Fruit fly (Drosophila melanogaster) whole organism, embryonic: Measurements from ENCODE around the gene CG14014.

Experiments used
- CG10147 ChIP-seq: fragments of 200-800 bp; sonication (Bioruptor generic); optimal IDR thresholded peaks from 2 replicates; lab custom pipeline; 2019; ENCODE audit warnings: missing biosample characterization, mild to moderate bottlenecking, missing genetic modification characterization, moderate library complexity
- CG10366 ChIP-seq: fragments of 200-800 bp; sonication (Bioruptor generic); IDR thresholded peaks from 2 replicates; pipeline ENCODE4 v1.3.6; 2022; ENCODE audit warnings: missing biosample characterization, missing genetic modification characterization
- CG11093 ChIP-seq: fragments of 200-800 bp; sonication (Bioruptor generic); IDR thresholded peaks from 3 replicates; pipeline ENCODE4 v1.3.6; 2022; ENCODE audit warnings: missing biosample characterization, missing genetic modification characterization
- CG11247 ChIP-seq: fragments of 200-800 bp; sonication (Bioruptor generic); IDR thresholded peaks from 2 replicates; pipeline ENCODE4 v1.3.6; 2022; ENCODE audit warnings: missing biosample characterization, missing genetic modification characterization
- CG12769 ChIP-seq: fragments of 200-800 bp; sonication (Bioruptor generic); optimal IDR thresholded peaks from 2 replicates; lab custom pipeline; 2019; ENCODE audit warnings: missing biosample characterization, mild to moderate bottlenecking, missing genetic modification characterization, moderate library complexity
- CG15696 ChIP-seq: fragments of 200-800 bp; sonication (Bioruptor generic); optimal IDR thresholded peaks from 2 replicates; lab custom pipeline; 2019; ENCODE audit warnings: missing biosample characterization, mild to moderate bottlenecking, missing genetic modification characterization, moderate library complexity
- CG17612 ChIP-seq: fragments of 200-800 bp; sonication (Bioruptor generic); IDR thresholded peaks from 2 replicates; pipeline ENCODE4 v1.3.6; 2022; ENCODE audit warnings: missing biosample characterization, missing genetic modification characterization
- CG17802 ChIP-seq: fragments of 200-800 bp; sonication (Bioruptor generic); optimal IDR thresholded peaks from 2 replicates; lab custom pipeline; 2018; ENCODE audit warnings: missing biosample characterization, mild to moderate bottlenecking, missing genetic modification characterization, moderate library complexity
- CG2678 ChIP-seq: fragments of 200-800 bp; sonication (Bioruptor generic); optimal IDR thresholded peaks from 3 replicates; lab custom pipeline; 2019; ENCODE audit warnings: missing biosample characterization, mild to moderate bottlenecking, missing genetic modification characterization, moderate library complexity
- CG30431 ChIP-seq: fragments of 200-800 bp; sonication (Bioruptor generic); optimal IDR thresholded peaks from 2 replicates; lab custom pipeline; 2017; ENCODE audit warnings: missing biosample characterization, missing genetic modification characterization
- CG31441 ChIP-seq: fragments of 200-800 bp; sonication (Bioruptor generic); IDR thresholded peaks from 2 replicates; pipeline ENCODE4 v1.3.6; 2022; ENCODE audit warnings: missing biosample characterization, missing genetic modification characterization
- CG43689 ChIP-seq: fragments of 200-800 bp; sonication (Bioruptor generic); IDR thresholded peaks from 2 replicates; pipeline ENCODE4 v1.3.6; 2022; ENCODE audit warnings: missing biosample characterization, missing genetic modification characterization
- CG4854 ChIP-seq: fragments of 200-800 bp; sonication (Bioruptor generic); optimal IDR thresholded peaks from 2 replicates; lab custom pipeline; 2016; ENCODE audit warnings: missing biosample characterization, missing genetic modification characterization, inconsistent platforms
- CG6813 ChIP-seq: fragments of 200-800 bp; sonication (Bioruptor generic); optimal IDR thresholded peaks from 2 replicates; lab custom pipeline; 2017; ENCODE audit warnings: missing biosample characterization, missing genetic modification characterization, mild to moderate bottlenecking, moderate library complexity, missing genetic modification reagents
- CG6854 ChIP-seq: fragments of 200-800 bp; sonication (Bioruptor generic); optimal IDR thresholded peaks from 3 replicates; lab custom pipeline; 2017; ENCODE audit warnings: missing biosample characterization, mild to moderate bottlenecking, missing genetic modification characterization
- CG8290 ChIP-seq, 3 experiments: fragments of 200-800 bp; sonication (Bioruptor generic); optimal IDR thresholded peaks; 2 replicates each; lab custom pipeline; 2016 to 2019; ENCODE audit warnings: missing biosample characterization in 3 of 3, missing genetic modification characterization in 3 of 3, mild to moderate bottlenecking in 2 of 3, moderate library complexity in 1 of 3
- CkIIα-i1 ChIP-seq: fragments of 200-800 bp; sonication (Bioruptor generic); IDR thresholded peaks from 2 replicates; pipeline ENCODE4 v1.3.6; 2022; ENCODE audit warnings: missing biosample characterization, missing genetic modification characterization
- Dad ChIP-seq: fragments of 200-800 bp; sonication (Bioruptor generic); optimal IDR thresholded peaks from 3 replicates; lab custom pipeline; 2016; ENCODE audit warnings: missing biosample characterization, missing genetic modification characterization
- Deaf1 ChIP-seq: fragments of 200-800 bp; optimal IDR thresholded peaks from 3 replicates; lab custom pipeline; 2019; ENCODE audit warnings: missing biosample characterization, mild to moderate bottlenecking, missing genetic modification characterization, moderate library complexity
- Dfd ChIP-seq, 2 experiments: fragments of >200 bp; optimal IDR thresholded peaks; 2 replicates each; lab custom pipeline; 2017; ENCODE audit warnings: missing biosample characterization in 2 of 2, missing genetic modification characterization in 2 of 2
- Dp ChIP-seq: fragments of 200-800 bp; sonication (Bioruptor generic); optimal IDR thresholded peaks from 2 replicates; lab custom pipeline; 2018; ENCODE audit warnings: missing biosample characterization, mild to moderate bottlenecking, missing genetic modification characterization, moderate library complexity
- Fer2 ChIP-seq: fragments of 200-800 bp; sonication (Bioruptor generic); optimal IDR thresholded peaks from 2 replicates; lab custom pipeline; 2018; ENCODE audit warnings: missing biosample characterization, mild to moderate bottlenecking, missing genetic modification characterization, moderate library complexity
- H15 ChIP-seq: fragments of 200-800 bp; sonication (Bioruptor generic); IDR thresholded peaks from 3 replicates; pipeline ENCODE4 v1.3.6; 2022; ENCODE audit warnings: missing biosample characterization, missing genetic modification characterization
- Hmx ChIP-seq: fragments of 200-800 bp; sonication (Bioruptor generic); optimal IDR thresholded peaks from 2 replicates; lab custom pipeline; 2016; ENCODE audit warnings: missing biosample characterization, missing genetic modification characterization
- MTF-1 ChIP-seq: fragments of 200-800 bp; sonication (Bioruptor generic); optimal IDR thresholded peaks from 2 replicates; lab custom pipeline; 2018; ENCODE audit warnings: missing biosample characterization, mild to moderate bottlenecking, missing genetic modification characterization, borderline replicate concordance
- Mad ChIP-seq: fragments of 200-800 bp; sonication (Bioruptor generic); optimal IDR thresholded peaks from 2 replicates; lab custom pipeline; 2016; ENCODE audit warnings: missing biosample characterization, missing genetic modification characterization
- NC2α ChIP-seq: fragments of 200-800 bp; sonication (Bioruptor generic); optimal IDR thresholded peaks from 2 replicates; lab custom pipeline; 2016; ENCODE audit warnings: missing biosample characterization, missing genetic modification characterization
- NC2β ChIP-seq: fragments of 200-800 bp; sonication (Bioruptor generic); optimal IDR thresholded peaks from 2 replicates; lab custom pipeline; 2016; ENCODE audit warnings: missing biosample characterization, missing genetic modification characterization
- Oaz ChIP-seq: fragments of 200-800 bp; sonication (Bioruptor generic); IDR thresholded peaks from 2 replicates; pipeline ENCODE4 v1.3.6; 2022; ENCODE audit warnings: missing biosample characterization, missing genetic modification characterization
- Xbp1 ChIP-seq: fragments of 200-800 bp; sonication (Bioruptor generic); optimal IDR thresholded peaks from 3 replicates; lab custom pipeline; 2016; ENCODE audit warnings: missing biosample characterization, mild to moderate bottlenecking, missing genetic modification characterization
- ara ChIP-seq: fragments of 200-800 bp; sonication (Bioruptor generic); IDR thresholded peaks from 2 replicates; pipeline ENCODE4 v1.3.6; 2022; ENCODE audit warnings: missing biosample characterization, missing genetic modification characterization
- bowl ChIP-seq: fragments of 200-800 bp; sonication (Bioruptor generic); IDR thresholded peaks from 2 replicates; pipeline ENCODE4 v1.3.6; 2022; ENCODE audit warnings: missing biosample characterization, missing genetic modification characterization
- br ChIP-seq: fragments of >200 bp; optimal IDR thresholded peaks from 2 replicates; lab custom pipeline; 2017
- danr ChIP-seq: fragments of 200-800 bp; sonication (Bioruptor generic); IDR thresholded peaks from 2 replicates; pipeline ENCODE4 v1.3.6; 2022; ENCODE audit warnings: missing biosample characterization, missing genetic modification characterization
- dimm ChIP-seq: fragments of 200-800 bp; sonication (Bioruptor generic); IDR thresholded peaks from 2 replicates; pipeline ENCODE4 v1.3.6; 2022; ENCODE audit warnings: missing biosample characterization, missing genetic modification characterization
- ems ChIP-seq: fragments of 200-800 bp; sonication (Bioruptor generic); optimal IDR thresholded peaks from 3 replicates; lab custom pipeline; 2016; ENCODE audit warnings: missing biosample characterization, missing genetic modification characterization
- fd3F ChIP-seq: fragments of 200-800 bp; sonication (Bioruptor generic); optimal IDR thresholded peaks from 2 replicates; lab custom pipeline; 2018; ENCODE audit warnings: missing biosample characterization, mild to moderate bottlenecking, missing genetic modification characterization, moderate library complexity
- gcm2 ChIP-seq: fragments of 200-800 bp; sonication (Bioruptor generic); optimal IDR thresholded peaks from 2 replicates; lab custom pipeline; 2016; ENCODE audit warnings: missing biosample characterization, missing genetic modification characterization
- gfzf ChIP-seq: fragments of 200-800 bp; sonication (Bioruptor generic); optimal IDR thresholded peaks from 2 replicates; lab custom pipeline; 2016; ENCODE audit warnings: missing biosample characterization, mild to moderate bottlenecking, missing genetic modification characterization, moderate library complexity
- h ChIP-seq: fragments of >200 bp; optimal IDR thresholded peaks from 2 replicates; lab custom pipeline; 2017
- inv ChIP-seq: fragments of 200-800 bp; sonication (Bioruptor generic); IDR thresholded peaks from 2 replicates; pipeline ENCODE4 v1.3.6; 2022; ENCODE audit warnings: missing biosample characterization, missing genetic modification characterization; ENCODE audit not compliant: partially characterized antibody
- nom ChIP-seq: fragments of 200-800 bp; sonication (Bioruptor generic); optimal IDR thresholded peaks from 2 replicates; lab custom pipeline; 2017; ENCODE audit warnings: missing biosample characterization, missing genetic modification characterization, mild to moderate bottlenecking, moderate library complexity, missing genetic modification reagents
- ro ChIP-seq: fragments of 200-800 bp; sonication (Bioruptor generic); IDR thresholded peaks from 2 replicates; pipeline ENCODE4 v1.3.6; 2022; ENCODE audit warnings: missing biosample characterization, missing genetic modification characterization
- salm ChIP-seq: fragments of 200-800 bp; sonication (Bioruptor generic); optimal IDR thresholded peaks from 2 replicates; lab custom pipeline; 2018; ENCODE audit warnings: missing biosample characterization, mild to moderate bottlenecking, missing genetic modification characterization
- sc ChIP-seq, 3 experiments: fragments of >200 bp in 2 of 3; fragments of 200-800 bp in 1 of 3; sonication (Bioruptor generic) in 1 of 3; optimal IDR thresholded peaks; 2 replicates in 2 of 3; 3 replicates in 1 of 3; lab custom pipeline; 2017; ENCODE audit warnings: mild to moderate bottlenecking in 1 of 3, missing biosample characterization in 1 of 3, missing genetic modification characterization in 1 of 3, missing genetic modification reagents in 1 of 3
- sisA ChIP-seq: fragments of 200-800 bp; sonication (Bioruptor generic); IDR thresholded peaks from 2 replicates; pipeline ENCODE4 v1.3.6; 2022; ENCODE audit warnings: missing biosample characterization, missing genetic modification characterization
- tio ChIP-seq: fragments of 200-800 bp; sonication (Bioruptor generic); optimal IDR thresholded peaks from 2 replicates; lab custom pipeline; 2017; ENCODE audit warnings: missing biosample characterization, missing genetic modification characterization, inconsistent platforms
- wek ChIP-seq: fragments of 200-800 bp; sonication (Bioruptor generic); optimal IDR thresholded peaks from 3 replicates; lab custom pipeline; 2018; ENCODE audit warnings: missing biosample characterization, mild to moderate bottlenecking, missing genetic modification characterization, moderate library complexity

The CG14014 gene

dm6 chr2L:5546518-5547287 is 3.9 kb downstream of the CG14014 start, which contains the start of gene Oscillin (continued):
- TF ChIP-seq gfzf (GFP tag; lab: Kevin White, UChicago): no peak
- TF ChIP-seq Dad (GFP tag; lab: Kevin White, UChicago): peak; percentile 13
- TF ChIP-seq NC2α: no peak
- TF ChIP-seq CG11247 (GFP tag; lab: Robert Waterston, UW): peak; percentile 76
- peak; percentile 45 for TF ChIP-seq CG30431
- TF ChIP-seq dimm (GFP tag; lab: Robert Waterston, UW): no peak
- peak; percentile 74 for TF ChIP-seq Fer2 (tag; lab: Kevin White, UChicago)
- no peak for TF ChIP-seq h
- peak; percentile 72 for TF ChIP-seq H15
- 0 out of 3 replicates have a peak, but pooled peaks have one; percentile 69 for TF ChIP-seq CG11093 (GFP tag; lab: Robert Waterston, UW)
- no peak for TF ChIP-seq Dp (GFP tag; lab: Kevin White, UChicago)
- TF ChIP-seq CG4854 (GFP tag; lab: Kevin White, UChicago): peak; percentile 48
- no peak for TF ChIP-seq gcm2 (GFP tag; lab: Kevin White, UChicago)
- TF ChIP-seq Oaz (GFP tag; lab: Robert Waterston, UW): no peak; the same call in none of the 2 replicates
- 0 out of 2 replicates have a peak, but pooled peaks have one; percentile 7 for TF ChIP-seq danr (GFP tag; lab: Robert Waterston, UW)
- peak; percentile 60; the same call in 1 of the 2 replicates for TF ChIP-seq CG10366 (GFP tag; lab: Robert Waterston, UW)
- peak; percentile 30 for TF ChIP-seq Mad (GFP tag; lab: Kevin White, UChicago)
- peak; percentile 92 for TF ChIP-seq CG31441 (GFP tag; lab: Robert Waterston, UW)
- TF ChIP-seq wek (GFP tag; lab: Kevin White, UChicago): no peak
- no peak for TF ChIP-seq CkIIα-i1 (GFP tag; lab: Robert Waterston, UW)
- TF ChIP-seq CG17802 (tag; lab: Kevin White, UChicago): peak; percentile 31
- peak; percentile 34 for TF ChIP-seq MTF-1 (GFP tag; lab: Kevin White, UChicago)
- TF ChIP-seq CG17612 (GFP tag; lab: Robert Waterston, UW): peak; percentile 54; the same call in 1 of the 2 replicates
- peak; percentile 56 for TF ChIP-seq Hmx (GFP tag; lab: Kevin White, UChicago)
- TF ChIP-seq inv (GFP tag; lab: Robert Waterston, UW): peak; percentile 32; the same call in 1 of the 2 replicates
- TF ChIP-seq CG2678: peak; percentile 92
- TF ChIP-seq CG15696 (tag; lab: Kevin White, UChicago): peak; percentile 58
- peak; percentile 69 for TF ChIP-seq Deaf1
- no peak for TF ChIP-seq br (lab: Kevin White, UChicago)
- TF ChIP-seq ro (GFP tag; lab: Robert Waterston, UW): peak; percentile 51; the same call in 1 of the 2 replicates
- TF ChIP-seq CG6813: peak; percentile 57
- TF ChIP-seq sc (optimal IDR thresholded peaks at IDR 0.05; lab: Kevin White, UChicago): no peak
- no peak for TF ChIP-seq sc (GFP tag; optimal IDR thresholded peaks at IDR 0.05; lab: Kevin White, UChicago)
- TF ChIP-seq NC2β (GFP tag; lab: Kevin White, UChicago): no peak
- peak; percentile 73; the same call in 1 of the 2 replicates for TF ChIP-seq sisA
- TF ChIP-seq CG10147 (GFP tag; lab: Kevin White, UChicago): peak; percentile 73
- peak; percentile 58 for TF ChIP-seq CG6854 (GFP tag; lab: Kevin White, UChicago)
- no peak for TF ChIP-seq Dfd (GFP tag; optimal IDR thresholded peaks at IDR 0.05; lab: Kevin White, UChicago)
- TF ChIP-seq CG8290 (GFP tag; optimal IDR thresholded peaks at IDR 0.05; lab: Kevin White, UChicago): peak; percentile 41
- TF ChIP-seq CG8290 (tag; optimal IDR thresholded peaks at IDR 0.05; lab: Kevin White, UChicago): peak in 1 of 2 experiments; percentile 5
- TF ChIP-seq ara (GFP tag; lab: Robert Waterston, UW): peak; percentile 87
- TF ChIP-seq ems: peak; percentile 43
- TF ChIP-seq fd3F (GFP tag; lab: Kevin White, UChicago): peak; percentile 74
- peak; percentile 56 for TF ChIP-seq salm
- no peak for TF ChIP-seq bowl
- TF ChIP-seq Xbp1 (GFP tag; lab: Kevin White, UChicago): peak; percentile 80
- peak; percentile 47 for TF ChIP-seq nom (GFP tag; lab: Kevin White, UChicago)
- no peak for TF ChIP-seq CG43689 (GFP tag; lab: Robert Waterston, UW)
- no peak for TF ChIP-seq tio
- peak; percentile 13 for TF ChIP-seq CG12769
